Worm (Caenorhabditis elegans) whole organism, L2 larva: ENCODE measurements around the gene D2096.9.
"Not testable (repeated sequence)": the region's sequence is repeated elsewhere in the genome, so short reads cannot be mapped to it uniquely, and the experiment has no call there.

Source experiments
- R02D3.7 ChIP-seq: fragments of 150-350 bp; optimal IDR thresholded peaks from 2 replicates; lab custom pipeline; 2014; ENCODE audit warnings: missing biosample characterization, missing genetic modification characterization
- Y55F3AM.14 ChIP-seq: fragments of 200-800 bp; sonication (Bioruptor generic); optimal IDR thresholded peaks from 2 replicates; lab custom pipeline; 2018; ENCODE audit warnings: mild to moderate bottlenecking, missing genetic modification characterization, missing compliant biosample characterization
- ZK546.5 ChIP-seq: sonication (generic microtip); optimal IDR thresholded peaks from 2 replicates; lab custom pipeline; 2017; ENCODE audit warnings: missing biosample characterization, missing genetic modification characterization
- alr-1 ChIP-seq: fragments of 150-350 bp; optimal IDR thresholded peaks from 2 replicates; lab custom pipeline; 2014; ENCODE audit warnings: missing biosample characterization, missing genetic modification characterization
- ceh-16 ChIP-seq: fragments of 150-350 bp; optimal IDR thresholded peaks from 2 replicates; lab custom pipeline; 2014; ENCODE audit warnings: missing biosample characterization, missing genetic modification characterization
- ceh-82 ChIP-seq: fragments of 150-350 bp; optimal IDR thresholded peaks from 2 replicates; lab custom pipeline; 2014; ENCODE audit warnings: missing biosample characterization, missing genetic modification characterization
- crh-2 ChIP-seq: sonication (generic microtip); optimal IDR thresholded peaks from 2 replicates; lab custom pipeline; 2017; ENCODE audit warnings: missing biosample characterization, missing genetic modification characterization
- fos-1 ChIP-seq: fragments of 150-350 bp; optimal IDR thresholded peaks from 2 replicates; lab custom pipeline; 2014; ENCODE audit warnings: missing biosample characterization, missing genetic modification characterization
- gmeb-1 ChIP-seq: fragments of 150-350 bp; optimal IDR thresholded peaks from 2 replicates; lab custom pipeline; 2014; ENCODE audit warnings: missing biosample characterization, missing genetic modification characterization
- lin-11 ChIP-seq: fragments of 150-350 bp; sonication (generic microtip); optimal IDR thresholded peaks from 2 replicates; lab custom pipeline; 2014; ENCODE audit warnings: missing biosample characterization, missing genetic modification characterization, inconsistent platforms, mixed read lengths
- lin-13 ChIP-seq: fragments of 150-350 bp; optimal IDR thresholded peaks from 2 replicates; lab custom pipeline; 2014; ENCODE audit warnings: missing biosample characterization, missing genetic modification reagents, missing genetic modification characterization
- lin-39 ChIP-seq: fragments of 150-350 bp; optimal IDR thresholded peaks from 2 replicates; lab custom pipeline; 2014; ENCODE audit warnings: missing biosample characterization, missing genetic modification reagents, missing genetic modification characterization
- lsy-2 ChIP-seq, 2 experiments: fragments of 150-350 bp in 1 of 2; sonication (generic microtip) in 1 of 2; optimal IDR thresholded peaks; 2 replicates each; lab custom pipeline; 2014 to 2017; ENCODE audit warnings: missing biosample characterization in 2 of 2, missing genetic modification characterization in 2 of 2
- mab-5 ChIP-seq: fragments of 150-350 bp; optimal IDR thresholded peaks from 2 replicates; lab custom pipeline; 2014; ENCODE audit warnings: missing biosample characterization, missing genetic modification characterization
- mdl-1 ChIP-seq, 2 experiments: fragments of 150-350 bp in 1 of 2; sonication (generic microtip) in 1 of 2; optimal IDR thresholded peaks; 2 replicates each; lab custom pipeline; 2017; ENCODE audit warnings: missing biosample characterization in 2 of 2, missing genetic modification characterization in 2 of 2
- nhr-10 ChIP-seq: sonication (generic microtip); optimal IDR thresholded peaks from 2 replicates; lab custom pipeline; 2017; ENCODE audit warnings: missing biosample characterization, missing genetic modification characterization
- nhr-11 ChIP-seq: fragments of 150-350 bp; optimal IDR thresholded peaks from 2 replicates; lab custom pipeline; 2014; ENCODE audit warnings: missing biosample characterization, missing genetic modification characterization
- nhr-12 ChIP-seq: fragments of 150-350 bp; optimal IDR thresholded peaks from 2 replicates; lab custom pipeline; 2014; ENCODE audit warnings: missing biosample characterization, missing genetic modification characterization
- nhr-129 ChIP-seq: fragments of 150-350 bp; optimal IDR thresholded peaks from 2 replicates; lab custom pipeline; 2014; ENCODE audit warnings: missing biosample characterization, missing genetic modification characterization
- nhr-21 ChIP-seq: fragments of 150-350 bp; optimal IDR thresholded peaks from 2 replicates; lab custom pipeline; 2014; ENCODE audit warnings: missing biosample characterization, missing genetic modification characterization
- nhr-23 ChIP-seq: fragments of 150-350 bp; optimal IDR thresholded peaks from 2 replicates; lab custom pipeline; 2014; ENCODE audit warnings: missing biosample characterization, missing genetic modification reagents, missing genetic modification characterization
- nhr-25 ChIP-seq: fragments of 150-350 bp; sonication (generic microtip); optimal IDR thresholded peaks from 3 replicates; lab custom pipeline; 2014; ENCODE audit warnings: missing biosample characterization, missing genetic modification characterization
- nhr-77 ChIP-seq: fragments of 150-350 bp; optimal IDR thresholded peaks from 2 replicates; lab custom pipeline; 2014; ENCODE audit warnings: missing biosample characterization, missing genetic modification characterization
- peb-1 ChIP-seq: fragments of 150-350 bp; optimal IDR thresholded peaks from 2 replicates; lab custom pipeline; 2014; ENCODE audit warnings: missing biosample characterization, missing genetic modification characterization
- skn-1 ChIP-seq: sonication (generic microtip); optimal IDR thresholded peaks from 2 replicates; lab custom pipeline; 2017; ENCODE audit warnings: missing biosample characterization, missing genetic modification characterization
- sma-9 ChIP-seq, 2 experiments: fragments of 150-350 bp in 1 of 2; sonication (generic microtip) in 1 of 2; optimal IDR thresholded peaks; 2 replicates each; lab custom pipeline; 2014 to 2016; ENCODE audit warnings: missing genetic modification characterization in 2 of 2, mild to moderate bottlenecking in 1 of 2, missing biosample characterization in 1 of 2, missing compliant biosample characterization in 1 of 2, missing genetic modification reagents in 1 of 2, moderate library complexity in 1 of 2
- snpc-4 ChIP-seq: fragments of 150-350 bp; optimal IDR thresholded peaks from 2 replicates; lab custom pipeline; 2014; ENCODE audit warnings: missing biosample characterization, missing genetic modification characterization
- unc-62 ChIP-seq: fragments of 150-350 bp; optimal IDR thresholded peaks from 2 replicates; lab custom pipeline; 2014; ENCODE audit warnings: missing biosample characterization, missing genetic modification reagents, missing genetic modification characterization
- ztf-11 ChIP-seq: sonication (generic microtip); optimal IDR thresholded peaks from 2 replicates; lab custom pipeline; 2017; ENCODE audit warnings: missing biosample characterization, missing genetic modification characterization

Gene D2096.9

DNA sequence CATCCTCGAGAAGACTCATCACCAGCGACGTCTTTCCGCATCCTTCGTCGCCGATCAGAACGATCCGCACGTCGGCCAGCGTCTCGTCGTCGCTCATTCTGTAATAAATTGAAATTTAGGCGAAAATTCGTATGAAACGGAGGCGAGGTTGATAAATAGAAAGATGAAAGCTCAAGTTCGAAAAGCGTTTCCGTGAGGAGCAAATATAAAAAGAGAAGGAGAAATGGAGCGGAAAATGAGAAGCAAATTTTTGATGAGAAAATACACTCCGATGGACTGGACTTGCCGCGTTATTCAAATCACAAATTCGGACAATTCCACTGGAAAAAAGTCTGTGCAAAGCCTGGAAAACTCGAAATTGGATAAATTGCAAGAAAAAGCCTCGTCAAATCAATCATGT lies 11.5 kb upstream of the D2096.9 start, which contains the start of gene D2096.11:
Gene D2096.11 (minus strand): TSS at position 101 of the 400 bp plus-strand sequence.
- TF ChIP-seq gmeb-1 (tag; lab: Kevin White, UChicago) = no peak
- TF ChIP-seq skn-1 (tag; lab: Kevin White, UChicago) = no peak
- no peak for TF ChIP-seq ceh-82 (tag; lab: Kevin White, UChicago)
- no peak for TF ChIP-seq R02D3.7 (tag; lab: Kevin White, UChicago)

DNA sequence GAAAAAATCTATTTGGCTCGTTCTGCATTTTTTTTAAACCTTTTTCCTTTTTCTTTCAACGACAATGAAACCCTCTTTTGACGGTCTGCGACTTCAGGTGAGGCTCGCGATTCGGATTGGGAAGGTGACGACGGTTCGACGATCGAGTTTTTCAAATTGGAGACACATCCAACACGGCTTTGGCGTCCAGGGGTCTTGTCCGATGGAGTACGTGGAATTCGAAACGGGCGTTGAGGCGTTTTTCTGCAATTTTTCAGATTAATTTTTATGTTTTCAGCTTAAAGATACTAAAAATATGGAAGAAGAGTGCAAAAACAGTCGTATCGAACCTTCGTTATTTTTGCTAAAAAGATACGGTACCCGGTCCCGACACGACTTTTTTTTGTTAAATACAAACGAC lies 6.5 kb upstream of the D2096.9 start, which contains the start of gene D2096.10:
Gene D2096.10 (minus strand): TSS at position 101 of the 400 bp plus-strand sequence.
- TF ChIP-seq crh-2 (tag; lab: Kevin White, UChicago); lsy-2 (tag; optimal IDR thresholded peaks at IDR 0.05; lab: Kevin White, UChicago); gmeb-1 (tag; lab: Kevin White, UChicago): not testable (repeated sequence)

DNA sequence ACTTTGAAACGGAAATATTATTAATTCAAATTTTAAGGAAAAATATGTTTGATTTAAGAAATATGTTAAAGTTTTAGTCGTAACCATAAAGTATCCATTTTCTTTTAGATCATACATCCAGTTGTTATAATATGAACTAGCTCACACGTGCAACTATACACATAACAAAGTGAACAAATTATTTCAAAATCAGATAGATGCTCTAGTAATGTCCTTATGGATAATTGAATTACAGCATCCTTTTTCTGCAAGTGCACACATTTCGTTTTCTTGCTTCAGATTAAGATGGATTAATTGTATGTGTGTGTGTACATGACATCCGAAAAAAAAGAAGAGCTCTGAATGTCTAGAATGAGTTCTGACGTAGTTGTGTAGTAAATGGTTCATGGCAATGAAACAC lies 3.1 kb upstream of the D2096.9 start:
- no peak for TF ChIP-seq lin-39 (tag; lab: Kevin White, UChicago)
- TF ChIP-seq unc-62 (GFP tag; lab: Kevin White, UChicago) = no peak
- no peak for TF ChIP-seq crh-2 (tag; lab: Kevin White, UChicago)
- no peak for TF ChIP-seq ZK546.5 (tag; lab: Kevin White, UChicago)
- no peak for TF ChIP-seq nhr-11 (tag; lab: Kevin White, UChicago)
- no peak for TF ChIP-seq lin-13 (GFP tag; lab: Kevin White, UChicago)
- no peak for TF ChIP-seq mab-5 (tag; lab: Kevin White, UChicago)
- no peak for TF ChIP-seq snpc-4
- TF ChIP-seq skn-1 (tag; lab: Kevin White, UChicago) = no peak
- TF ChIP-seq nhr-12 (tag; lab: Kevin White, UChicago) = no peak

ce11 chrIV:8384737-8385136 lies 2.1 kb upstream of the D2096.9 start:
- no peak for TF ChIP-seq R02D3.7 (tag; lab: Kevin White, UChicago)
- no peak for TF ChIP-seq alr-1 (tag; lab: Kevin White, UChicago)
- TF ChIP-seq ztf-11 (tag; lab: Kevin White, UChicago) = no peak
- TF ChIP-seq ceh-82 (tag; lab: Kevin White, UChicago) = no peak
- TF ChIP-seq crh-2 (tag; lab: Kevin White, UChicago) = no peak
- TF ChIP-seq nhr-77 (tag; lab: Kevin White, UChicago) = no peak
- no peak for TF ChIP-seq lin-39 (tag; lab: Kevin White, UChicago)
- no peak for TF ChIP-seq sma-9 (GFP tag; optimal IDR thresholded peaks at IDR 0.05; lab: Kevin White, UChicago)
- no peak for TF ChIP-seq sma-9 (tag; optimal IDR thresholded peaks at IDR 0.05; lab: Kevin White, UChicago)
- TF ChIP-seq lin-11 (tag; lab: Kevin White, UChicago) = no peak
- no peak for TF ChIP-seq ceh-16 (tag; lab: Kevin White, UChicago)
- TF ChIP-seq ZK546.5 (tag; lab: Kevin White, UChicago) = no peak
- TF ChIP-seq lin-13 (GFP tag; lab: Kevin White, UChicago) = no peak
- no peak for TF ChIP-seq mdl-1 (tag; optimal IDR thresholded peaks at IDR 0.05; lab: Kevin White, UChicago)
- no peak for TF ChIP-seq nhr-129
- no peak for TF ChIP-seq peb-1 (tag; lab: Kevin White, UChicago)
- no peak for TF ChIP-seq nhr-21 (tag; lab: Kevin White, UChicago)

DNA sequence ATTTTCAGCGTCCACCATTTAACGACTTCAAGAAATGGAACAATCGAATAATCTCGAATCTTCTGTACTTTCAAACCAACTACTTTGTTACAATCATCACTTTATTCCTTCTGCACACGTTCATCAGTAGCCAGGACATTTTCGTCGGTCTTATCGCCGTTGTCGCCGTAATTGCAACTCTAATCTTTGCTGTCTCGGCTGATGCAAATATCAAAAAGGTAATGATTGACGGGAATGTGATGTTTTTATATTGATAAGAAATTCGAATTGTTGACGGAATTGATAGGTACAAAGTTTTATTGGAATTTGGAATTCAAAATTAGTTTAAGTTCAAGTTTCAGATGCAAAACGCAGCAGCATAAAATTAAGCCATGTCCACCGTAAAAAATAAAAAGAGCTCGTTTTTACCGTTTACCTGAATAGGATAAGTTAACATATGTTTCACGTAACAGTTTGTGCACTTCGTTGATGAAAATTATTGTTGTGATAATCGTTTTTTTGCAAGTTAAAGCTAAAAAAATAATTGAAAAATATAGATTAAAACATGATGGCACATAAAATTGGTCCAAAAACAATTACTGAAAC lies 2.2 kb downstream of the D2096.9 start:
- peak; percentile 40 for TF ChIP-seq sma-9 (GFP tag; optimal IDR thresholded peaks at IDR 0.05; lab: Kevin White, UChicago)
- TF ChIP-seq sma-9 (tag; optimal IDR thresholded peaks at IDR 0.05; lab: Kevin White, UChicago) = no peak
- no peak for TF ChIP-seq lin-39 (tag; lab: Kevin White, UChicago)
- TF ChIP-seq nhr-25 (tag; lab: Kevin White, UChicago) = no peak
- TF ChIP-seq crh-2 (tag; lab: Kevin White, UChicago) = peak; percentile 44
- no peak for TF ChIP-seq nhr-10 (tag; lab: Kevin White, UChicago)
- TF ChIP-seq fos-1 (tag; lab: Kevin White, UChicago) = peak; percentile 78
- TF ChIP-seq skn-1 (tag; lab: Kevin White, UChicago) = no peak
- TF ChIP-seq ceh-82 (tag; lab: Kevin White, UChicago) = no peak
- TF ChIP-seq nhr-23 (tag; lab: Kevin White, UChicago) = no peak
- TF ChIP-seq Y55F3AM.14 (GFP tag; lab: Kevin White, UChicago) = no peak
- no peak for TF ChIP-seq ceh-16 (tag; lab: Kevin White, UChicago)
- TF ChIP-seq mab-5 (tag; lab: Kevin White, UChicago) = no peak
- TF ChIP-seq nhr-77 (tag; lab: Kevin White, UChicago) = no peak
- no peak for TF ChIP-seq ztf-11 (tag; lab: Kevin White, UChicago)
- TF ChIP-seq lin-11 (tag; lab: Kevin White, UChicago) = no peak
